Worm (Caenorhabditis elegans): Measurements from ENCODE around the gene srg-54.
A peak's percentile ranks its signal among the peaks of the same experiment; 100 is the strongest.

srg-54 gene

DNA sequence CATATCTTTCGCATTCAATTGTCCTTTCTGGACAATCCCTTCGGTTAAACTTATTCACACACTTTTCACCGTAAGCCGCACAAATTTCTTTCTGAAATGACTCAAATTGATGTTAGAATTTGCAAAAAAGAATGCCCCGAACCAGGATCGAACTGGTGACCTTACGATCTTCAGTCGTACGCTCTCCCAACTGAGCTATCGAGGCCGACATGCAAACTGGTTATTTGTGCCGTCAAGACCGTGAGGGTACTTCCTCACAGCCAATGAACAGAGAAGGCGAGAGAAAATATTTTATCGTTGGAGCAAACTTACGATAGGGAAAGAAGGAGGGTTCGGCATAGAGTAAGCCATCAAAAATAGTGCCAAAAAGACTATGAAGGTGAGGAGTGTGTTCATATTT lies 47.7 kb downstream of the srg-54 start:
- TF ChIP-seq egl-27 (tag; optimal IDR thresholded peaks at IDR 0.05) (peak; percentile 12), lsy-2 (tag; optimal IDR thresholded peaks at IDR 0.05) (peak in 1 of 2 experiments; percentile 50), ztf-4 (tag; optimal IDR thresholded peaks at IDR 0.05) (no peak), sma-9 (GFP tag; optimal IDR thresholded peaks at IDR 0.05) (peak; percentile 57), sma-9 (tag; optimal IDR thresholded peaks at IDR 0.05) (no peak), sma-3 (GFP tag; optimal IDR thresholded peaks at IDR 0.05) (peak; percentile 15), unc-55 (GFP tag; optimal IDR thresholded peaks at IDR 0.05) (peak; percentile 48), fos-1 (tag; optimal IDR thresholded peaks at IDR 0.05) (peak; percentile 11), zag-1 (tag; optimal IDR thresholded peaks at IDR 0.05) (no peak), F13H6.1 (tag; optimal IDR thresholded peaks at IDR 0.05) (peak; percentile 26), snpc-4 (tag; optimal IDR thresholded peaks at IDR 0.05) (peak; percentile 97), ama-1 (optimal IDR thresholded peaks at IDR 0.05) (no peak), unc-39 (tag; optimal IDR thresholded peaks at IDR 0.05) (no peak), gmeb-1 (tag; optimal IDR thresholded peaks at IDR 0.05) (peak; percentile 52), C34F6.9 (tag; optimal IDR thresholded peaks at IDR 0.05) (peak; percentile 38), nhr-21 (tag; optimal IDR thresholded peaks at IDR 0.05) (peak; percentile 23), nhr-129 (tag; optimal IDR thresholded peaks at IDR 0.05) (peak; percentile 70), crh-2 (tag; optimal IDR thresholded peaks at IDR 0.05) (peak; percentile 7)

DNA sequence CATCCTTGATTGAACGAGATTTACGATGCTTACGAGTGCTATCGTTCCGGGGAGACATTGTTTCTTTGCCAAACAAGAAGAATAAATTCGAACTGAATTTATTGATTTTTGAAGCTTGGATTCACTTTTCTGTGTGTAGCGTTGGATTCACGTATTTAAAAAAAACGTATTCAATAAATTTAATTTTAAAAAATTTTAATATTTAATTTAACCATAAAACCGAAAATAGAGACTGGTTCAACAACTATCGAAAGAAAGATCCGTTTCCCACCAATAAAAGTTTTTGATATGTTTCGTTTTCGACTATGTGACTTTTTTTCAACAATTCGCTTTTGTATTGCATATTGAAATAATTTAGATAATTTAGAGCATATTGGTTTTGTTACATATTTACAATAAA lies 48.6 kb downstream of the srg-54 start, which contains the start of gene ZC412.5:
ZC412.5 (minus strand) TSS at position 101 of the 400 bp plus-strand sequence.
- TF ChIP-seq aly-2 (tag; optimal IDR thresholded peaks at IDR 0.05) (no peak), snpc-4 (tag; optimal IDR thresholded peaks at IDR 0.05) (no peak), unc-55 (GFP tag; optimal IDR thresholded peaks at IDR 0.05) (no peak)
